Worm (Caenorhabditis elegans) whole organism, early embryonic: Measurements from ENCODE around the gene srh-172.
"Not testable (repeated sequence)": the region's sequence is repeated elsewhere in the genome, so short reads cannot be mapped to it uniquely, and the experiment has no call there.

Source experiments
- F13C5.2 ChIP-seq: sonication (generic microtip); optimal IDR thresholded peaks from 2 replicates; lab custom pipeline; 2017; ENCODE audit warnings: mild to moderate bottlenecking, missing genetic modification characterization, inconsistent platforms, missing compliant biosample characterization
- aly-1 ChIP-seq: sonication (generic microtip); optimal IDR thresholded peaks from 2 replicates; lab custom pipeline; 2016; ENCODE audit warnings: missing genetic modification characterization, missing compliant biosample characterization
- ama-1 ChIP-seq: fragments of 150-350 bp; optimal IDR thresholded peaks from 2 replicates; lab custom pipeline; 2014
- ceh-36 ChIP-seq: sonication (generic microtip); optimal IDR thresholded peaks from 2 replicates; lab custom pipeline; 2016; ENCODE audit warnings: missing genetic modification characterization, inconsistent platforms, missing compliant biosample characterization

DNA sequence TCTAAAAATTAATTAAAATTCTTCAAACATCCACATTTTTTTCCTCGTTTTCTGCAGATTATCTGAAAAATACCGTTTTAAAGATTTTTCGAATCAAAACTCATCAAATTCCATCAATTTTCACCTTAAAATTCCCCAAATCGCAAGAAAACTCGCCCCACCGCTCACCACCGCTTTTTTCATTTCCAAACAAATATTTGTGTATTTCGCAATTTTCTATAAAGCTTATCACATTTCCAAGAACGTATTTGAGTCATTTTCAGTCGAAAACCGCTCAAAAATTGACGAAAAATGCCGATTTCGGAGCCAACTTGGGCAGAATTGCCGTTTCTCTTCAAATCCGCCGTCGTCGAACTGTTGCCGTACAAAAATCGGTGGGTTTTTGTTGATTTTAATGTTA, 9.1 kb upstream of the srh-172 start, which contains the start of gene Y60A3A.8:
- not testable (repeated sequence) for TF ChIP-seq ama-1; F13C5.2 (tag; lab: Kevin White, UChicago); aly-1 (tag; lab: Kevin White, UChicago); ceh-36 (tag; lab: Kevin White, UChicago)
